Worm (Caenorhabditis elegans): ENCODE measurements around the gene cnx-1.

cnx-1 gene

DNA sequence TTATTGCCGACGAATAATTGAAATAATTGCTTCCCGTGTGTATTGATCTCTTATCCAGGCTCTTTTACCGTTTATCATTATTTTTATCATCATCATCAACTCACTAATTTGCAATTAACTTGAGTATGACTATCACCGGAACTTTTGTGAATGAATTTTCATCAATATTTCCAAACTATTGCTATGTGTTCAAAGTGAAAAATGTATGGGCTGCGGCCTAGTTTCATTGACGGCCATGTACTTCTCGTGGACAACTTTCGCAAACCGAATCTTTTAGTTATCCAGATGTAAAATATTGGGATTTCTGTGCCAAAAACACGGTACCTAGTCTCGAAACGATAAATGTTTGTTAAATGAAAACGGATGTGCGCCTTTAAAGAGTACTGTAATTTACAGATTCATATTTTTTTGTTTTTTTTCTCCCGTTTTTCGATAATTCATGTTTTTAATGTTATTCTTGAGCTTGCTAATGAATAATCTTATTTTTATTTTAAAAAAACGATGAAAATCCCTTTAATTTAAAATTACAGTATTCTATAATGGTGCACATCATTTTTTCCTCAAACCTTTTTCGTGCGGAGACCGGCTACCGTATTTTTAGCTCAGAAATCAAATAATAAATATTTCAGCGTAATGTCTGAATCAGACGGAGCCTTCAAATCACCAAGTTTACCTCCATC is 18.3 kb downstream of the cnx-1 start, which contains the start of gene ZK632.2 (continued):
- TF ChIP-seq efl-1 (optimal IDR thresholded peaks at IDR 0.05) (peak; percentile 1 to 27), efl-1 (GFP tag; optimal IDR thresholded peaks at IDR 0.05 in 1 of 2) (peak in 1 of 2 experiments; percentile 22), C34B4.2 (tag; optimal IDR thresholded peaks at IDR 0.05) (no peak), dpl-1 (GFP tag; optimal IDR thresholded peaks at IDR 0.05) (peak in 1 of 3 experiments; percentile 43), egl-13 (tag; optimal IDR thresholded peaks at IDR 0.05) (no peak), rnt-1 (tag; optimal IDR thresholded peaks at IDR 0.05) (peak; percentile 68), C16A3.4 (tag; optimal IDR thresholded peaks at IDR 0.05) (no peak)

DNA sequence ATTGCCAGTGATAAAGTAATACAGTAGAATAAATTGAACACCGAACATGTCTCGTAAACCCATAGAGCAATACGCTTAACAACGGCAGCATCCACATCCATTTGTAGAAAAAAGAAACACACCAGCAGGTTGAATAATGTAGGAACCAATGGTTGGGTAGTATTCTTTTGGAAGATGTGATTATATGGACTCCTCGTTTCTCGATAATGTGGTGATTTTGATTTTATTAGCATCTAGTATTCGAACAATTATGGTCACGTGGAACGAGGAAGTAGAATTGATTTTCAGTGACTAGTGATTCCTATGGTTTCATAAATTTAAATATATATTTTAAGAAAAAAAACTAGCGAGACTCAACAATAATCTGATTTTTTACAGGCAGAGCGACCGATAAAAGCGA is 20.5 kb downstream of the cnx-1 start, which contains the start of gene srxa-10:
Gene srxa-10 (minus strand): TSS at position 101 of the 400 bp plus-strand sequence.
- TF ChIP-seq ceh-90 (tag; optimal IDR thresholded peaks at IDR 0.05) = no peak
- no peak for TF ChIP-seq nhr-47 (tag; optimal IDR thresholded peaks at IDR 0.05)
- TF ChIP-seq hlh-17 (GFP tag; optimal IDR thresholded peaks at IDR 0.05; ENCODE audit: borderline replicate concordance) = no peak
- no peak for TF ChIP-seq C16A3.4 (tag; optimal IDR thresholded peaks at IDR 0.05)
- TF ChIP-seq blmp-1 (tag; optimal IDR thresholded peaks at IDR 0.05) = no peak
- TF ChIP-seq ama-1 (optimal IDR thresholded peaks at IDR 0.05) = no peak
- no peak for TF ChIP-seq mef-2 (tag; optimal IDR thresholded peaks at IDR 0.05)
- no peak for TF ChIP-seq xbp-1 (tag; optimal IDR thresholded peaks at IDR 0.05)
- no peak for TF ChIP-seq hlh-4 (tag; optimal IDR thresholded peaks at IDR 0.05)
- TF ChIP-seq ceh-82 (tag; optimal IDR thresholded peaks at IDR 0.05) = no peak
- TF ChIP-seq sox-4 (tag; optimal IDR thresholded peaks at IDR 0.05) = no peak
- TF ChIP-seq ztf-4 (tag; optimal IDR thresholded peaks at IDR 0.05) = no peak
- no peak for TF ChIP-seq zip-4 (GFP tag; optimal IDR thresholded peaks at IDR 0.05)

ce11 chrIII:9793592-9794417 is 23.1 kb downstream of the cnx-1 start, which contains the start of the genes R10E11.9 and mcm-6:
TSS of gene R10E11.9 (minus strand) at chrIII:9793642.
TSS of gene mcm-6 (plus strand) at chrIII:9794367.
- TF ChIP-seq ztf-11 (tag; optimal IDR thresholded peaks at IDR 0.05) (no peak), ceh-90 (tag; optimal IDR thresholded peaks at IDR 0.05) (no peak), unc-30 (tag; optimal IDR thresholded peaks at IDR 0.05) (no peak), pqm-1 (tag; optimal IDR thresholded peaks at IDR 0.05) (no peak), fos-1 (tag; optimal IDR thresholded peaks at IDR 0.05) (no peak), mdl-1 (tag; optimal IDR thresholded peaks at IDR 0.05) (peak in 1 of 2 experiments; percentile 3), C16A3.4 (tag; optimal IDR thresholded peaks at IDR 0.05) (peak; percentile 40), mep-1 (tag; optimal IDR thresholded peaks at IDR 0.05) (peak; percentile 63), ceh-88 (GFP tag; IDR thresholded peaks at IDR 0.05) (no peak), sptf-1 (tag; optimal IDR thresholded peaks at IDR 0.05) (no peak), fkh-4 (tag; optimal IDR thresholded peaks at IDR 0.05; ENCODE audit: borderline replicate concordance) (no peak), nhr-47 (tag; optimal IDR thresholded peaks at IDR 0.05) (no peak), hlh-4 (tag; optimal IDR thresholded peaks at IDR 0.05) (no peak), skn-1 (tag; optimal IDR thresholded peaks at IDR 0.05) (peak; percentile 58), vab-15 (tag; optimal IDR thresholded peaks at IDR 0.05) (no peak), nhr-20 (tag; optimal IDR thresholded peaks at IDR 0.05) (peak; percentile 42), efl-1 (optimal IDR thresholded peaks at IDR 0.05) (peak; percentile 78 to 83), efl-1 (GFP tag; optimal IDR thresholded peaks at IDR 0.05 in 1 of 2) (peak; percentile 83 to 97), alr-1 (tag; optimal IDR thresholded peaks at IDR 0.05; ENCODE audit: borderline replicate concordance) (no peak), F16B12.6 (tag; optimal IDR thresholded peaks at IDR 0.05) (peak; percentile 27), lsy-2 (tag; optimal IDR thresholded peaks at IDR 0.05) (peak in 1 of 2 experiments; percentile 71), lin-13 (GFP tag; optimal IDR thresholded peaks at IDR 0.05) (peak; percentile 26), lin-35 (GFP tag; optimal IDR thresholded peaks at IDR 0.05) (peak; percentile 56 to 88), sox-4 (tag; optimal IDR thresholded peaks at IDR 0.05) (no peak), ceh-82 (tag; optimal IDR thresholded peaks at IDR 0.05) (no peak), egl-13 (tag; optimal IDR thresholded peaks at IDR 0.05) (no peak), nhr-84 (tag; optimal IDR thresholded peaks at IDR 0.05) (no peak), snu-23 (GFP tag; optimal IDR thresholded peaks at IDR 0.05) (peak; percentile 35), nhr-237 (tag; optimal IDR thresholded peaks at IDR 0.05) (no peak), nhr-12 (tag; optimal IDR thresholded peaks at IDR 0.05) (no peak), unc-130 (tag; optimal IDR thresholded peaks at IDR 0.05) (no peak), dpl-1 (GFP tag; optimal IDR thresholded peaks at IDR 0.05) (peak; percentile 87 to 89 (median 88)), C34B4.2 (tag; optimal IDR thresholded peaks at IDR 0.05) (no peak), tbx-2 (tag; optimal IDR thresholded peaks at IDR 0.05) (no peak), rnt-1 (tag; optimal IDR thresholded peaks at IDR 0.05) (no peak), zag-1 (tag; optimal IDR thresholded peaks at IDR 0.05) (no peak), lin-14 (GFP tag; optimal IDR thresholded peaks at IDR 0.05) (peak; percentile 47), pag-3 (tag; optimal IDR thresholded peaks at IDR 0.05; ENCODE audit: borderline replicate concordance, insufficient read depth) (no peak)

Data from whole organism, L1 larva.